Worm (Caenorhabditis elegans): ENCODE results near the gene col-43.

DNA sequence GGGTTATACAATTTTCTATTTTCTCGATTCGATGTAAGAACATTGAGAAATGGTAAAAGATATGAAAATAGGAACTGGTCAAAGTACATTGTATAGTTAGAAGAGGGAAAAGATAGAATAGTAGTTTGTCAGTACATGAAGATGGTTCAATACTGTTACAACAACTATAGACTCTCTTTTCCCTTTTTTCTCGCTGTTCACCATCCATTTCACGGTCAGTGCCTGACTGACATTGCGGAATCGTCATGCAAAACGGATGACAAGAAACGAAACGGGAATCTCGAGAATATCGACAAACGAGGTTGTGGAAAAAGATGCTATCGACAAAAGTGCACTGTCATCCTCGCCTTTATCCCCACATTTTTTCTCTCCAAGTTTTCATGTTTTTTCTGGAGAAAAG lies 7.0 kb downstream of the col-43 start:
- no peak for TF ChIP-seq B0310.2 (tag; optimal IDR thresholded peaks at IDR 0.05)
- TF ChIP-seq aly-1 (tag; optimal IDR thresholded peaks at IDR 0.05) = no peak
- TF ChIP-seq hmg-4 (GFP tag; optimal IDR thresholded peaks at IDR 0.05) = no peak
- TF ChIP-seq scrt-1 (GFP tag; IDR thresholded peaks at IDR 0.05) = no peak
- no peak for TF ChIP-seq flt-1 (GFP tag; IDR thresholded peaks at IDR 0.05)
- TF ChIP-seq ama-1 (optimal IDR thresholded peaks at IDR 0.05) = no peak
- TF ChIP-seq tbx-37 (GFP tag; conservative IDR thresholded peaks at IDR 0.05) = no peak
- TF ChIP-seq pes-1 (GFP tag; IDR thresholded peaks at IDR 0.05) = no peak
- no peak for TF ChIP-seq sea-1 (GFP tag; conservative IDR thresholded peaks at IDR 0.05)
